Fruit fly (Drosophila melanogaster): ENCODE data around the gene Trmt112.
A peak's percentile ranks its signal among the peaks of the same experiment; 100 is the strongest.

Gene Trmt112

DNA sequence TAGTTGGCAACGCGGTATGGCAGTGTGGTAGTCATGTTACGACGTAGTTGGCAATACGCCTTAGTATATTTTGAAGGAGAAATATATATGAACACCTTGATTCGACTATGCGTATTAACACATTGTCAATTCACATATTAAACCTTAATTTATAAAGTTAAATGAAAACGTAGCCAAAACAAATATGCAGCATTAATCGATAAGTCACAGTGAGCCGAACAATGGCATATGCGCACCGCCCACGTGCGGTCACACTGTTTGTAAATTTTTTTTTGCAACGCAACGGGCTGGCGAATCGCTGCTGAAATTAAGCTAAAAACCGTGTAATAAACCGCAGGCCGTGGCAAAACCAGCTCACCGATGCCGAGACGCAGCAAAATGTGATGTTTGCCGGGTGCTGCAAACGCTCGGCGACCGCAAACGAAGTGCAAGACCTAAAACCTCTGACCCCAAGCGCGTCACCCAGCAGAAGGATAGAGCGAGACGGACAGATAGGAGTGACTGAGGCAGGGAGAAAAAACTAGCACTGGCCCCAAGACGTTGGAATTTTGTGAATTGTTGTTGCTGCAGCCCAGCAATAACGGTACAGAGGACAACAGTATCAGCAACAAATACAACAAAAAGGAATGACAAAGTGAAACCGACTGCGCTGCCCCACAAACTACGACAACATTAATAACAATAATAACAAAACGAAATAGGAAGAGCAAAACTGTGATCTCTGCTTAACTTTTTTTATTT, 40.9 kb downstream of the Trmt112 start (continued):
- TF ChIP-seq cato (GFP tag; optimal IDR thresholded peaks at IDR 0.05; ENCODE audit: borderline replicate concordance) (no peak), ap (GFP tag; IDR thresholded peaks at IDR 0.05) (no peak), Hmr (GFP tag; optimal IDR thresholded peaks at IDR 0.05) (peak; percentile 39), CG17612 (GFP tag; IDR thresholded peaks at IDR 0.05) (no peak), tgo (GFP tag; IDR thresholded peaks at IDR 0.05) (no peak), CG4820 (GFP tag; optimal IDR thresholded peaks at IDR 0.05) (no peak), CG7556 (GFP tag; optimal IDR thresholded peaks at IDR 0.05) (no peak), Nf-YC (tag; optimal IDR thresholded peaks at IDR 0.05) (peak; percentile 3), CkIIα-i1 (GFP tag; IDR thresholded peaks at IDR 0.05) (no peak), gce (GFP tag; IDR thresholded peaks at IDR 0.05) (no peak), ERR (GFP tag; optimal IDR thresholded peaks at IDR 0.05) (no peak), psq (GFP tag; optimal IDR thresholded peaks at IDR 0.05) (no peak), CG8765 (GFP tag; IDR thresholded peaks at IDR 0.05) (no peak), nerfin-1 (tag; optimal IDR thresholded peaks at IDR 0.05) (peak; percentile 50), YL-1 (GFP tag; optimal IDR thresholded peaks at IDR 0.05) (peak; percentile 76), sna (GFP tag; IDR thresholded peaks at IDR 0.05; ENCODE audit: partially characterized antibody) (0 out of 2 replicates have a peak, but pooled peaks have one; percentile 33), Fer2 (tag; optimal IDR thresholded peaks at IDR 0.05) (no peak), Hr3 (GFP tag; optimal IDR thresholded peaks at IDR 0.05) (no peak), CG12236 (GFP tag; optimal IDR thresholded peaks at IDR 0.05) (no peak), z (GFP tag; IDR thresholded peaks at IDR 0.05) (no peak), CG5245 (GFP tag; optimal IDR thresholded peaks at IDR 0.05) (no peak), Taf1 (GFP tag; IDR thresholded peaks at IDR 0.05) (no peak), hb (GFP tag; IDR thresholded peaks at IDR 0.05; ENCODE audit: partially characterized antibody) (no peak), Pdp1 (GFP tag; optimal IDR thresholded peaks at IDR 0.05) (peak in 1 of 2 experiments; percentile 42), vvl (GFP tag; IDR thresholded peaks at IDR 0.05) (no peak), Bdp1 (GFP tag; optimal IDR thresholded peaks at IDR 0.05) (no peak), Rx (GFP tag; IDR thresholded peaks at IDR 0.05) (no peak), MESR4 (GFP tag; optimal IDR thresholded peaks at IDR 0.05) (peak; percentile 91), Oaz (GFP tag; IDR thresholded peaks at IDR 0.05) (no peak), pzg (GFP tag; optimal IDR thresholded peaks at IDR 0.05) (peak; percentile 93), az2 (GFP tag; optimal IDR thresholded peaks at IDR 0.05) (no peak), Bteb2 (GFP tag; optimal IDR thresholded peaks at IDR 0.05) (no peak), sug (tag; optimal IDR thresholded peaks at IDR 0.05) (peak; percentile 27), Myb (GFP tag; optimal IDR thresholded peaks at IDR 0.05) (peak; percentile 99), ac (GFP tag; optimal IDR thresholded peaks at IDR 0.05) (no peak), ranshi (GFP tag; IDR thresholded peaks at IDR 0.05) (no peak), sim (GFP tag; IDR thresholded peaks at IDR 0.05) (no peak), CG31441 (GFP tag; IDR thresholded peaks at IDR 0.05) (peak; percentile 13; the same call in 1 of the 2 replicates), hth (optimal IDR thresholded peaks at IDR 0.05) (no peak), CG4328 (GFP tag; optimal IDR thresholded peaks at IDR 0.05) (no peak), Awh (GFP tag; IDR thresholded peaks at IDR 0.05) (no peak), maf-S (GFP tag; optimal IDR thresholded peaks at IDR 0.05) (no peak), hkb (optimal IDR thresholded peaks at IDR 0.05) (peak; percentile 70), hkb (GFP tag; IDR thresholded peaks at IDR 0.05) (no peak), Dek (tag; optimal IDR thresholded peaks at IDR 0.05) (no peak), CG4282 (GFP tag; optimal IDR thresholded peaks at IDR 0.05) (no peak), danr (GFP tag; IDR thresholded peaks at IDR 0.05) (no peak), CG4424 (GFP tag; optimal IDR thresholded peaks at IDR 0.05) (no peak), CG15269 (tag; optimal IDR thresholded peaks at IDR 0.05) (no peak), CG8924 (tag; optimal IDR thresholded peaks at IDR 0.05) (peak; percentile 13), Scr (GFP tag; IDR thresholded peaks at IDR 0.05; ENCODE audit: partially characterized antibody) (peak; percentile 53)
